Fruit fly (Drosophila melanogaster): ENCODE measurements around the gene Hmgcr.

The Hmgcr gene

dm6 chr3R:23767417-23767853 is 34.3 kb downstream of the Hmgcr start, which contains the start of the genes CG10214 and CG10375 (continued):
- TF ChIP-seq CG2889 (GFP tag; IDR thresholded peaks at IDR 0.05): 0 out of 3 replicates have a peak, but pooled peaks have one; percentile 36
- peak; percentile 85 for TF ChIP-seq row (GFP tag; IDR thresholded peaks at IDR 0.05)
- TF ChIP-seq CG4730 (GFP tag; IDR thresholded peaks at IDR 0.05): no peak
- peak in 1 of 2 experiments; percentile 25 for TF ChIP-seq Eip74EF (GFP tag; optimal IDR thresholded peaks at IDR 0.05)
- peak; percentile 84 for TF ChIP-seq Antp (GFP tag; optimal IDR thresholded peaks at IDR 0.05)
- peak; percentile 94 for TF ChIP-seq CG1603 (tag; optimal IDR thresholded peaks at IDR 0.05)
- TF ChIP-seq gcm2 (GFP tag; optimal IDR thresholded peaks at IDR 0.05): peak; percentile 24
- TF ChIP-seq Nf-YC (tag; optimal IDR thresholded peaks at IDR 0.05): peak; percentile 53
- no peak for TF ChIP-seq corto (GFP tag; optimal IDR thresholded peaks at IDR 0.05)
- TF ChIP-seq lbe (GFP tag; optimal IDR thresholded peaks at IDR 0.05): peak; percentile 69
- no peak for TF ChIP-seq Vsx1 (GFP tag; optimal IDR thresholded peaks at IDR 0.05)
- peak; percentile 52 for TF ChIP-seq Scr (GFP tag; IDR thresholded peaks at IDR 0.05; ENCODE audit: partially characterized antibody)

- TF ChIP-seq Six4 (GFP tag; optimal IDR thresholded peaks at IDR 0.05): peak; percentile 81
- TF ChIP-seq GATAe (GFP tag; conservative IDR thresholded peaks at IDR 0.05): peak; percentile 87
- TF ChIP-seq zfh1 (GFP tag; IDR thresholded peaks at IDR 0.05): peak; percentile 98
- peak; percentile 92 for TF ChIP-seq jigr1 (GFP tag; IDR thresholded peaks at IDR 0.05)
- no peak for TF ChIP-seq D (optimal IDR thresholded peaks at IDR 0.05)
- peak; percentile 78 for TF ChIP-seq D (GFP tag; optimal IDR thresholded peaks at IDR 0.05)
- TF ChIP-seq mld (GFP tag; IDR thresholded peaks at IDR 0.05; ENCODE audit: partially characterized antibody): no peak
- TF ChIP-seq crp (GFP tag; optimal IDR thresholded peaks at IDR 0.05): peak in 1 of 2 experiments; percentile 33
- TF ChIP-seq bcd (GFP tag; optimal IDR thresholded peaks at IDR 0.05): peak; percentile 88
- peak; percentile 53 for TF ChIP-seq HLH54F (GFP tag; optimal IDR thresholded peaks at IDR 0.05)
- TF ChIP-seq Dfd (GFP tag; optimal IDR thresholded peaks at IDR 0.05): no peak
- TF ChIP-seq Spps (tag; optimal IDR thresholded peaks at IDR 0.05): peak; percentile 83
- TF ChIP-seq al (GFP tag; IDR thresholded peaks at IDR 0.05): peak; percentile 98
- TF ChIP-seq CG11247 (GFP tag; IDR thresholded peaks at IDR 0.05): peak; percentile 96
- no peak for TF ChIP-seq prd (optimal IDR thresholded peaks at IDR 0.05)
- TF ChIP-seq prd (GFP tag; IDR thresholded peaks at IDR 0.05): peak; percentile 99
- no peak for TF ChIP-seq wek (GFP tag; optimal IDR thresholded peaks at IDR 0.05)
- TF ChIP-seq CG12391 (tag; optimal IDR thresholded peaks at IDR 0.05): peak; percentile 96
- peak; percentile 85 for TF ChIP-seq ATbp (GFP tag; optimal IDR thresholded peaks at IDR 0.05)
- TF ChIP-seq Opbp (GFP tag; IDR thresholded peaks at IDR 0.05; ENCODE audit: partially characterized antibody): no peak
- peak; percentile 61 for TF ChIP-seq Hsf (GFP tag; optimal IDR thresholded peaks at IDR 0.05)
- TF ChIP-seq HLH4C (GFP tag; IDR thresholded peaks at IDR 0.05; ENCODE audit: partially characterized antibody): peak; percentile 43; the same call in 1 of the 3 replicates
- TF ChIP-seq ara (GFP tag; IDR thresholded peaks at IDR 0.05): peak; percentile 95
- peak; percentile 99 for TF ChIP-seq CG32772 (GFP tag; IDR thresholded peaks at IDR 0.05)
- no peak for TF ChIP-seq Hr78 (GFP tag; optimal IDR thresholded peaks at IDR 0.05)
- TF ChIP-seq pho (GFP tag; optimal IDR thresholded peaks at IDR 0.05): peak; percentile 19
- TF ChIP-seq CG11398 (GFP tag; optimal IDR thresholded peaks at IDR 0.05): no peak
- peak; percentile 53 for TF ChIP-seq pnt (GFP tag; optimal IDR thresholded peaks at IDR 0.05)
- peak; percentile 92 for TF ChIP-seq Fer3 (tag; optimal IDR thresholded peaks at IDR 0.05)
- TF ChIP-seq wor (GFP tag; IDR thresholded peaks at IDR 0.05): peak; percentile 94
- TF ChIP-seq CG4617 (GFP tag; optimal IDR thresholded peaks at IDR 0.05; ENCODE audit: borderline replicate concordance): peak; percentile 89
- peak; percentile 90 for TF ChIP-seq HHEX (GFP tag; optimal IDR thresholded peaks at IDR 0.05)
- TF ChIP-seq CG13287 (GFP tag; IDR thresholded peaks at IDR 0.05; ENCODE audit: partially characterized antibody): peak; percentile 69
- TF ChIP-seq run (tag; optimal IDR thresholded peaks at IDR 0.05): peak; percentile 74
- TF ChIP-seq CG12659 (GFP tag; optimal IDR thresholded peaks at IDR 0.05): peak; percentile 93
- peak; percentile 98 for TF ChIP-seq gem (tag; optimal IDR thresholded peaks at IDR 0.05)
- peak; percentile 95 for TF ChIP-seq Xbp1 (GFP tag; optimal IDR thresholded peaks at IDR 0.05)
Measured at dm6 chr3R:23772808-23773207, 39.7 kb downstream of the Hmgcr start, which contains the start of gene tst. tst (minus strand) TSS chr3R:23772859.
